Worm (Caenorhabditis elegans): ENCODE measurements around the gene F53B1.3.

- TF ChIP-seq cog-1 (tag; optimal IDR thresholded peaks at IDR 0.05) (no peak), ztf-23 (GFP tag; IDR thresholded peaks at IDR 0.05) (no peak), ref-1 (GFP tag; conservative IDR thresholded peaks at IDR 0.05) (no peak), flt-1 (GFP tag; IDR thresholded peaks at IDR 0.05) (no peak)
Measured at ce11 chrX:2085494-2085893, 19.9 kb upstream of the F53B1.3 start.
